Fruit fly (Drosophila melanogaster) whole organism, embryonic: ENCODE results near the gene CG44001.

ENCODE experiments used
- ATbp ChIP-seq: fragments of 200-800 bp; sonication (Bioruptor generic); optimal IDR thresholded peaks from 2 replicates; lab custom pipeline; 2017; ENCODE audit warnings: missing biosample characterization, mild to moderate bottlenecking, missing genetic modification characterization, missing genetic modification reagents
- CG11560 ChIP-seq: fragments of 200-800 bp; sonication (Bioruptor generic); IDR thresholded peaks from 3 replicates; pipeline ENCODE4 v1.3.6; 2022; ENCODE audit warnings: missing biosample characterization, missing genetic modification characterization
- CG12744 ChIP-seq: fragments of 200-800 bp; sonication (Bioruptor generic); optimal IDR thresholded peaks from 2 replicates; lab custom pipeline; 2016; ENCODE audit warnings: missing biosample characterization, missing genetic modification characterization
- CG12769 ChIP-seq: fragments of 200-800 bp; sonication (Bioruptor generic); optimal IDR thresholded peaks from 2 replicates; lab custom pipeline; 2019; ENCODE audit warnings: missing biosample characterization, mild to moderate bottlenecking, missing genetic modification characterization, moderate library complexity
- CG14860 ChIP-seq: fragments of 200-800 bp; sonication (Bioruptor generic); IDR thresholded peaks from 3 replicates; pipeline ENCODE4 v1.3.6; 2022; ENCODE audit warnings: missing biosample characterization, missing genetic modification characterization; ENCODE audit not compliant: partially characterized antibody
- CG15514 ChIP-seq: fragments of 200-800 bp; sonication (Bioruptor generic); optimal IDR thresholded peaks from 3 replicates; lab custom pipeline; 2017; ENCODE audit warnings: missing biosample characterization, missing genetic modification characterization, mild to moderate bottlenecking, moderate library complexity, missing genetic modification reagents
- CG15696 ChIP-seq: fragments of 200-800 bp; sonication (Bioruptor generic); optimal IDR thresholded peaks from 2 replicates; lab custom pipeline; 2019; ENCODE audit warnings: missing biosample characterization, mild to moderate bottlenecking, missing genetic modification characterization, moderate library complexity
- CG17186 ChIP-seq: fragments of 200-800 bp; sonication (Bioruptor generic); optimal IDR thresholded peaks from 3 replicates; lab custom pipeline; 2017; ENCODE audit warnings: missing biosample characterization, missing genetic modification reagents, missing genetic modification characterization
- CG1832 ChIP-seq: fragments of 200-800 bp; sonication (Bioruptor generic); optimal IDR thresholded peaks from 2 replicates; lab custom pipeline; 2017; ENCODE audit warnings: missing biosample characterization, mild to moderate bottlenecking, missing genetic modification characterization, inconsistent platforms
- CG2199 ChIP-seq: fragments of 200-800 bp; sonication (Bioruptor generic); IDR thresholded peaks from 3 replicates; pipeline ENCODE4 v1.3.6; 2022; ENCODE audit warnings: missing biosample characterization, missing genetic modification characterization
- CG3065 ChIP-seq: fragments of 200-800 bp; sonication (Bioruptor generic); optimal IDR thresholded peaks from 2 replicates; lab custom pipeline; 2016; ENCODE audit warnings: missing biosample characterization, missing genetic modification characterization
- CG31441 ChIP-seq: fragments of 200-800 bp; sonication (Bioruptor generic); IDR thresholded peaks from 2 replicates; pipeline ENCODE4 v1.3.6; 2022; ENCODE audit warnings: missing biosample characterization, missing genetic modification characterization
- CG32772 ChIP-seq: fragments of 200-800 bp; sonication (Bioruptor generic); IDR thresholded peaks from 2 replicates; pipeline ENCODE4 v1.3.6; 2022; ENCODE audit warnings: missing biosample characterization, missing genetic modification characterization
- CG3838 ChIP-seq: fragments of 200-800 bp; sonication (Bioruptor generic); optimal IDR thresholded peaks from 3 replicates; lab custom pipeline; 2016; ENCODE audit warnings: missing biosample characterization, missing genetic modification characterization
- CG4282 ChIP-seq: fragments of 200-800 bp; sonication (Bioruptor generic); optimal IDR thresholded peaks from 2 replicates; lab custom pipeline; 2016; ENCODE audit warnings: missing biosample characterization, missing genetic modification characterization
- CG4404 ChIP-seq: fragments of 200-800 bp; sonication (Bioruptor generic); IDR thresholded peaks from 2 replicates; pipeline ENCODE4 v1.3.6; 2022; ENCODE audit warnings: missing biosample characterization, missing genetic modification characterization
- CG4617 ChIP-seq: fragments of 200-800 bp; sonication (Bioruptor generic); optimal IDR thresholded peaks from 3 replicates; lab custom pipeline; 2016; ENCODE audit warnings: missing biosample characterization, missing genetic modification characterization, borderline replicate concordance
- CG6854 ChIP-seq: fragments of 200-800 bp; sonication (Bioruptor generic); optimal IDR thresholded peaks from 3 replicates; lab custom pipeline; 2017; ENCODE audit warnings: missing biosample characterization, mild to moderate bottlenecking, missing genetic modification characterization
- CG7372 ChIP-seq: fragments of 200-800 bp; sonication (Bioruptor generic); IDR thresholded peaks from 2 replicates; pipeline ENCODE4 v1.3.6; 2022; ENCODE audit warnings: missing biosample characterization, missing genetic modification characterization
- CG9727 ChIP-seq: fragments of 200-800 bp; sonication (Bioruptor generic); optimal IDR thresholded peaks from 3 replicates; lab custom pipeline; 2017; ENCODE audit warnings: missing biosample characterization, mild to moderate bottlenecking, missing genetic modification characterization
- CTCF ChIP-seq: fragments of 200-800 bp; sonication (Bioruptor generic); optimal IDR thresholded peaks from 2 replicates; lab custom pipeline; 2017; ENCODE audit warnings: missing biosample characterization, mild to moderate bottlenecking, missing genetic modification characterization, moderate library complexity
- E2f1 ChIP-seq: fragments of 200-800 bp; sonication (Bioruptor generic); IDR thresholded peaks from 2 replicates; pipeline ENCODE4 v1.3.6; 2022; ENCODE audit warnings: missing biosample characterization, missing genetic modification characterization
- HLH4C ChIP-seq: fragments of 200-800 bp; sonication (Bioruptor generic); IDR thresholded peaks from 3 replicates; pipeline ENCODE4 v1.3.6; 2022; ENCODE audit warnings: missing biosample characterization, missing genetic modification characterization; ENCODE audit not compliant: partially characterized antibody
- HLH54F ChIP-seq: fragments of 200-800 bp; sonication (Bioruptor generic); optimal IDR thresholded peaks from 3 replicates; lab custom pipeline; 2016; ENCODE audit warnings: missing biosample characterization, missing genetic modification characterization
- Hmx ChIP-seq: fragments of 200-800 bp; sonication (Bioruptor generic); optimal IDR thresholded peaks from 2 replicates; lab custom pipeline; 2016; ENCODE audit warnings: missing biosample characterization, missing genetic modification characterization
- Hr3 ChIP-seq: fragments of 200-800 bp; sonication (Bioruptor generic); optimal IDR thresholded peaks from 3 replicates; lab custom pipeline; 2016; ENCODE audit warnings: missing biosample characterization, missing genetic modification characterization
- Hr51 ChIP-seq, 2 experiments: fragments of 200-800 bp; sonication (Bioruptor generic); optimal IDR thresholded peaks; 2 replicates in 1 of 2; 3 replicates in 1 of 2; lab custom pipeline; 2016 to 2018; ENCODE audit warnings: missing biosample characterization in 2 of 2, missing genetic modification characterization in 2 of 2, mild to moderate bottlenecking in 1 of 2, moderate library complexity in 1 of 2
- Hr78 ChIP-seq, 2 experiments: fragments of 200-800 bp in 1 of 2; fragments of >200 bp in 1 of 2; sonication (Bioruptor generic) in 1 of 2; optimal IDR thresholded peaks; 2 replicates each; lab custom pipeline; 2017 to 2019; ENCODE audit warnings: missing biosample characterization in 2 of 2, missing genetic modification characterization in 2 of 2, mild to moderate bottlenecking in 1 of 2, moderate library complexity in 1 of 2
- Kr ChIP-seq: fragments of 200-800 bp; sonication (Bioruptor generic); optimal IDR thresholded peaks from 2 replicates; lab custom pipeline; 2017; ENCODE audit warnings: missing biosample characterization, mild to moderate bottlenecking, missing genetic modification characterization
- Lpt ChIP-seq: fragments of >200 bp; optimal IDR thresholded peaks from 2 replicates; lab custom pipeline; 2018; ENCODE audit warnings: missing biosample characterization, missing genetic modification characterization
- NC2α ChIP-seq: fragments of 200-800 bp; sonication (Bioruptor generic); optimal IDR thresholded peaks from 2 replicates; lab custom pipeline; 2016; ENCODE audit warnings: missing biosample characterization, missing genetic modification characterization
- NC2β ChIP-seq: fragments of 200-800 bp; sonication (Bioruptor generic); optimal IDR thresholded peaks from 2 replicates; lab custom pipeline; 2016; ENCODE audit warnings: missing biosample characterization, missing genetic modification characterization
- Rx ChIP-seq: fragments of 200-800 bp; sonication (Bioruptor generic); IDR thresholded peaks from 2 replicates; pipeline ENCODE4 v1.3.6; 2022; ENCODE audit warnings: missing biosample characterization, missing genetic modification characterization
- Sox100B ChIP-seq: fragments of 200-800 bp; sonication (Bioruptor generic); optimal IDR thresholded peaks from 3 replicates; lab custom pipeline; 2018; ENCODE audit warnings: missing biosample characterization, mild to moderate bottlenecking, missing genetic modification characterization
- chif ChIP-seq, 2 experiments: fragments of 200-800 bp; sonication (Bioruptor generic); optimal IDR thresholded peaks; 3 replicates each; lab custom pipeline; 2016; ENCODE audit warnings: missing biosample characterization in 2 of 2, missing genetic modification characterization in 2 of 2
- chm ChIP-seq: fragments of 200-800 bp; sonication (Bioruptor generic); IDR thresholded peaks from 2 replicates; pipeline ENCODE4 v1.3.6; 2022; ENCODE audit warnings: missing biosample characterization, missing genetic modification characterization
- crc ChIP-seq: fragments of 200-800 bp; sonication (Bioruptor generic); optimal IDR thresholded peaks from 2 replicates; lab custom pipeline; 2016; ENCODE audit warnings: missing biosample characterization, missing genetic modification characterization
- dmrt11E ChIP-seq: fragments of 200-800 bp; sonication (Bioruptor generic); optimal IDR thresholded peaks from 3 replicates; lab custom pipeline; 2018; ENCODE audit warnings: missing biosample characterization, mild to moderate bottlenecking, missing genetic modification characterization, moderate library complexity
- fd96Cb ChIP-seq: fragments of 200-800 bp; sonication (Bioruptor generic); optimal IDR thresholded peaks from 2 replicates; lab custom pipeline; 2018; ENCODE audit warnings: missing biosample characterization, mild to moderate bottlenecking, missing genetic modification characterization, moderate library complexity
- jing ChIP-seq: fragments of 200-800 bp; sonication (Bioruptor generic); optimal IDR thresholded peaks from 2 replicates; lab custom pipeline; 2018; ENCODE audit warnings: missing biosample characterization, mild to moderate bottlenecking, missing genetic modification characterization
- kay ChIP-seq: fragments of 200-800 bp; sonication (Bioruptor generic); optimal IDR thresholded peaks from 2 replicates; lab custom pipeline; 2016; ENCODE audit warnings: missing biosample characterization, missing genetic modification characterization
- ken ChIP-seq: fragments of 200-800 bp; sonication (Bioruptor generic); IDR thresholded peaks from 3 replicates; pipeline ENCODE4 v1.3.6; 2022; ENCODE audit warnings: missing biosample characterization, missing genetic modification characterization
- pho ChIP-seq: fragments of 200-800 bp; sonication (Bioruptor generic); optimal IDR thresholded peaks from 2 replicates; lab custom pipeline; 2016; ENCODE audit warnings: missing biosample characterization, missing genetic modification characterization
- psq ChIP-seq: fragments of 200-800 bp; sonication (Bioruptor generic); optimal IDR thresholded peaks from 2 replicates; lab custom pipeline; 2017; ENCODE audit warnings: missing biosample characterization, missing genetic modification characterization
- ro ChIP-seq: fragments of 200-800 bp; sonication (Bioruptor generic); IDR thresholded peaks from 2 replicates; pipeline ENCODE4 v1.3.6; 2022; ENCODE audit warnings: missing biosample characterization, missing genetic modification characterization
- sens ChIP-seq: fragments of 200-800 bp; sonication (Bioruptor generic); peaks from one replicate; lab custom pipeline; 2016; ENCODE audit warnings: missing biosample characterization, missing genetic modification characterization
- sim ChIP-seq: fragments of 200-800 bp; sonication (Bioruptor generic); IDR thresholded peaks from 2 replicates; pipeline ENCODE4 v1.3.6; 2022; ENCODE audit warnings: missing biosample characterization, missing genetic modification characterization
- ssp ChIP-seq: fragments of 200-800 bp; sonication (Bioruptor generic); IDR thresholded peaks from 2 replicates; pipeline ENCODE4 v1.3.6; 2022; ENCODE audit warnings: missing biosample characterization, missing genetic modification characterization
- tgo ChIP-seq: fragments of 200-800 bp; sonication (Bioruptor generic); IDR thresholded peaks from 3 replicates; pipeline ENCODE4 v1.3.6; 2022; ENCODE audit warnings: missing biosample characterization, missing genetic modification characterization
- tup ChIP-seq: fragments of 200-800 bp; sonication (Bioruptor generic); optimal IDR thresholded peaks from 2 replicates; lab custom pipeline; 2016; ENCODE audit warnings: missing biosample characterization, mild to moderate bottlenecking, missing genetic modification characterization, moderate library complexity
- unpg ChIP-seq: fragments of 200-800 bp; sonication (Bioruptor generic); optimal IDR thresholded peaks from 3 replicates; lab custom pipeline; 2018; ENCODE audit warnings: missing biosample characterization, mild to moderate bottlenecking, missing genetic modification characterization, moderate library complexity

The CG44001 gene

DNA sequence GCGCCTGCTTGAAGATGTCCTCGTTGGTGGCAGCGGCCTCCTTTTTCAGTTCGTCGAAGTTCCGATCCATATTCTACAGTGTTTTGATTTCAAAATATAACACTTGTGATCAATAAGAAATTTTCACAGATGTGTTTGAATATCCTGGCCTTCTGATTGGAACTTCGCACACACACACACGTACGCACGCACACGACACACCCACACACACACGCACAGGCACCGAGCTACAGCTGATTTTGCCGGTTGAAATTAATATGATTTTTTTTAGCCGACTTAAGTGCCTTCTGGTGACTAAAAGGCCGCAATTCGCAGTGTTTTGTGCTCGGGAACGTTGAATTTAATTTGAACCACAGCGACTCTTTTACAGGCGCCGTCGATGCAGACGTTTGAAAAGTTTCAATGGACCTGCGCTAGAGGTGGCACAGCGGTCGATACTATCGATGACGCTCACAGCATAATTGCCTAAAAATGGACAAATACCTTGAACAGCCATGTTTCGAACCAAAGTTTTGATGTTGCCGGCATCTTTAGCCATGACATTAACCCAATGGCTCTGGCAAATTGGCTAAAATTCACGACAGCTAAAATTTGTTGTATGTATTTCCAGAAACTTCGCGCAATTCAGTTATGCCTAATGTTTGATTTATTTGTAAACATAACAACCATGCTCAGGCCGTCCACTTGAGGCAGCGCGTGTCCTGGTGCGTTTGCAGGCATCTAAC, 33.6 kb upstream of the CG44001 start, which contains the start of gene Rtnl1 (continued):
- no peak for TF ChIP-seq Kr (GFP tag; lab: Kevin White, UChicago)
- no peak for TF ChIP-seq CG7372
- peak; percentile 49 for TF ChIP-seq pho (GFP tag; lab: Kevin White, UChicago)
- peak; percentile 18 for TF ChIP-seq dmrt11E (tag; lab: Kevin White, UChicago)
- no peak for TF ChIP-seq Rx (GFP tag; lab: Robert Waterston, UW)
- TF ChIP-seq CTCF, result peak; percentile 78
- TF ChIP-seq Lpt (GFP tag; lab: Kevin White, UChicago), result no peak
- peak; percentile 85 for TF ChIP-seq sens (GFP tag; lab: Kevin White, UChicago)
- no peak for TF ChIP-seq CG32772 (GFP tag; lab: Robert Waterston, UW)
- peak; percentile 3 to 15 for TF ChIP-seq Hr51 (GFP tag; optimal IDR thresholded peaks at IDR 0.05; lab: Kevin White, UChicago)
- TF ChIP-seq CG4617 (GFP tag; lab: Kevin White, UChicago), result peak; percentile 81
- TF ChIP-seq CG17186 (GFP tag; lab: Kevin White, UChicago), result peak; percentile 59
- TF ChIP-seq E2f1 (GFP tag; lab: Robert Waterston, UW), result no peak
- no peak for TF ChIP-seq Sox100B (GFP tag; lab: Kevin White, UChicago)
- TF ChIP-seq tup (GFP tag; lab: Kevin White, UChicago), result no peak
- TF ChIP-seq fd96Cb, result no peak
- no peak for TF ChIP-seq CG3065 (GFP tag; lab: Kevin White, UChicago)
- no peak for TF ChIP-seq CG12769 (tag; lab: Kevin White, UChicago)
- no peak for TF ChIP-seq CG4404 (GFP tag; lab: Robert Waterston, UW)
- no peak for TF ChIP-seq CG15696 (tag; lab: Kevin White, UChicago)
- no peak for TF ChIP-seq sim (GFP tag; lab: Robert Waterston, UW)
- TF ChIP-seq NC2β (GFP tag; lab: Kevin White, UChicago), result peak; percentile 66
- TF ChIP-seq chif (GFP tag; optimal IDR thresholded peaks at IDR 0.05; lab: Kevin White, UChicago), result peak in 1 of 2 experiments; percentile 35
- no peak for TF ChIP-seq ssp
- no peak for TF ChIP-seq crc (GFP tag; lab: Kevin White, UChicago)
- TF ChIP-seq ken (GFP tag; lab: Robert Waterston, UW), result no peak
- no peak for TF ChIP-seq CG1832 (GFP tag; lab: Kevin White, UChicago)
- no peak for TF ChIP-seq psq (GFP tag; lab: Kevin White, UChicago)
- no peak for TF ChIP-seq CG3838 (GFP tag; lab: Kevin White, UChicago)
- TF ChIP-seq Hr3, result no peak
- TF ChIP-seq ATbp (GFP tag; lab: Kevin White, UChicago), result no peak
- TF ChIP-seq Hmx, result no peak
- no peak for TF ChIP-seq CG6854 (GFP tag; lab: Kevin White, UChicago)
- no peak for TF ChIP-seq unpg
- TF ChIP-seq tgo (GFP tag; lab: Robert Waterston, UW), result no peak
- TF ChIP-seq jing (GFP tag; lab: Kevin White, UChicago), result no peak
- peak; percentile 84 for TF ChIP-seq CG15514
- no peak for TF ChIP-seq Hr78 (GFP tag; optimal IDR thresholded peaks at IDR 0.05; lab: Kevin White, UChicago)
- TF ChIP-seq ro (GFP tag; lab: Robert Waterston, UW), result no peak
- no peak for TF ChIP-seq NC2α (GFP tag; lab: Kevin White, UChicago)
- no peak for TF ChIP-seq kay (GFP tag; lab: Kevin White, UChicago)
- TF ChIP-seq CG4282 (GFP tag; lab: Kevin White, UChicago), result no peak
- peak; percentile 48; the same call in 1 of the 2 replicates for TF ChIP-seq chm (GFP tag; lab: Robert Waterston, UW)
- TF ChIP-seq CG11560 (tag; lab: Robert Waterston, UW), result 0 out of 3 replicates have a peak, but pooled peaks have one; percentile 9
- peak; percentile 82 for TF ChIP-seq HLH4C
- TF ChIP-seq CG9727 (GFP tag; lab: Kevin White, UChicago), result peak; percentile 25
- TF ChIP-seq HLH54F (GFP tag; lab: Kevin White, UChicago), result no peak
- TF ChIP-seq CG14860, result peak; percentile 79
- TF ChIP-seq CG12744, result peak; percentile 46
- TF ChIP-seq CG2199 (GFP tag; lab: Robert Waterston, UW), result no peak
- no peak for TF ChIP-seq CG31441 (GFP tag; lab: Robert Waterston, UW)
